Worm (Caenorhabditis elegans) whole organism, L4/young adult: ENCODE results near the gene chw-1.

Experiments
- W03F9.2 ChIP-seq: fragments of 150-350 bp; optimal IDR thresholded peaks from 2 replicates; lab custom pipeline; 2014; ENCODE audit warnings: missing biosample characterization, missing genetic modification characterization
- dao-5 ChIP-seq: sonication (generic microtip); optimal IDR thresholded peaks from 2 replicates; lab custom pipeline; 2016; ENCODE audit warnings: missing genotype, missing genetic modification characterization, moderate library complexity, missing compliant biosample characterization
- him-1 ChIP-seq: sonication (generic microtip); optimal IDR thresholded peaks from 2 replicates; lab custom pipeline; 2016; ENCODE audit warnings: missing genotype, missing genetic modification reagents, missing genetic modification characterization, missing compliant biosample characterization

DNA sequence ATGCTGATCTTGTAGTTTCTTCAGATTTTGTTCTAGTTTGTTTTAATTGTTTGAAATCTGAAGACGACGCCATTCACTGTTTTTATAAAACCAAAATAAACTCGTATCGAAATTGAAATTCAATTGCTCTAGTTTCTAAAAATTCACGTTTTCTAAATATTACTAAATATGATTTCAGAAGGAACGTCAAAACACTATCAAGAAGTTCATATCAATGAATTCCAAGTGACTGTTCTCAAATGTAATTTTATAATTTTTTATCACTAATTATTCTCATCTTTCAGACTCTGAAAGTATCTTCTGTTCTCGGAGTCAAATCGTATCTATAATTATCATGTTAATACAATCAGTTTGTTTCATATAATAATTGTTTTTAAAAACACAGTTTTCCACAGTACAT lies 21.4 kb upstream of the chw-1 start, which contains the start of gene snf-10:
- TF ChIP-seq W03F9.2 (tag; lab: Kevin White, UChicago) (no peak), him-1 (tag; lab: Kevin White, UChicago) (no peak), dao-5 (tag; lab: Kevin White, UChicago) (no peak)
